Worm (Caenorhabditis elegans) whole organism, L2 larva: ENCODE data around the gene mks-3.

ENCODE experiments used
- C34F6.9 ChIP-seq: fragments of 150-350 bp; optimal IDR thresholded peaks from 2 replicates; lab custom pipeline; 2014; ENCODE audit warnings: missing biosample characterization, missing genetic modification characterization
- F13H6.1 ChIP-seq: sonication (generic microtip); optimal IDR thresholded peaks from 2 replicates; lab custom pipeline; 2016; ENCODE audit warnings: missing genetic modification characterization, missing compliant biosample characterization
- R02D3.7 ChIP-seq: fragments of 150-350 bp; optimal IDR thresholded peaks from 2 replicates; lab custom pipeline; 2014; ENCODE audit warnings: missing biosample characterization, missing genetic modification characterization
- Y55F3AM.14 ChIP-seq: fragments of 200-800 bp; sonication (Bioruptor generic); optimal IDR thresholded peaks from 2 replicates; lab custom pipeline; 2018; ENCODE audit warnings: mild to moderate bottlenecking, missing genetic modification characterization, missing compliant biosample characterization
- ZK546.5 ChIP-seq: sonication (generic microtip); optimal IDR thresholded peaks from 2 replicates; lab custom pipeline; 2017; ENCODE audit warnings: missing biosample characterization, missing genetic modification characterization
- alr-1 ChIP-seq: fragments of 150-350 bp; optimal IDR thresholded peaks from 2 replicates; lab custom pipeline; 2014; ENCODE audit warnings: missing biosample characterization, missing genetic modification characterization
- aly-2 ChIP-seq: fragments of 150-350 bp; optimal IDR thresholded peaks from 2 replicates; lab custom pipeline; 2014; ENCODE audit warnings: missing biosample characterization, missing genetic modification characterization
- ama-1 ChIP-seq: fragments of 150-350 bp; optimal IDR thresholded peaks from 2 replicates; lab custom pipeline; 2018; ENCODE audit warnings: inconsistent platforms
- blmp-1 ChIP-seq: sonication (generic microtip); optimal IDR thresholded peaks from 2 replicates; lab custom pipeline; 2017; ENCODE audit warnings: missing genetic modification characterization, mild to moderate bottlenecking, missing compliant biosample characterization, antibody characterized with exemption, moderate library complexity; ENCODE audit not compliant: insufficient read depth
- ceh-16 ChIP-seq: fragments of 150-350 bp; optimal IDR thresholded peaks from 2 replicates; lab custom pipeline; 2014; ENCODE audit warnings: missing biosample characterization, missing genetic modification characterization
- ceh-82 ChIP-seq: fragments of 150-350 bp; optimal IDR thresholded peaks from 2 replicates; lab custom pipeline; 2014; ENCODE audit warnings: missing biosample characterization, missing genetic modification characterization
- egl-27 ChIP-seq: sonication (generic microtip); optimal IDR thresholded peaks from 3 replicates; lab custom pipeline; 2017; ENCODE audit warnings: missing biosample characterization, missing genetic modification reagents, missing genetic modification characterization
- elt-1 ChIP-seq: fragments of 150-350 bp; optimal IDR thresholded peaks from 2 replicates; lab custom pipeline; 2014; ENCODE audit warnings: missing biosample characterization, missing genetic modification characterization
- fos-1 ChIP-seq: fragments of 150-350 bp; optimal IDR thresholded peaks from 2 replicates; lab custom pipeline; 2014; ENCODE audit warnings: missing biosample characterization, missing genetic modification characterization
- gmeb-1 ChIP-seq: fragments of 150-350 bp; optimal IDR thresholded peaks from 2 replicates; lab custom pipeline; 2014; ENCODE audit warnings: missing biosample characterization, missing genetic modification characterization
- lin-13 ChIP-seq: fragments of 150-350 bp; optimal IDR thresholded peaks from 2 replicates; lab custom pipeline; 2014; ENCODE audit warnings: missing biosample characterization, missing genetic modification reagents, missing genetic modification characterization
- lin-39 ChIP-seq: fragments of 150-350 bp; optimal IDR thresholded peaks from 2 replicates; lab custom pipeline; 2014; ENCODE audit warnings: missing biosample characterization, missing genetic modification reagents, missing genetic modification characterization
- lsy-2 ChIP-seq, 2 experiments: fragments of 150-350 bp in 1 of 2; sonication (generic microtip) in 1 of 2; optimal IDR thresholded peaks; 2 replicates each; lab custom pipeline; 2014 to 2017; ENCODE audit warnings: missing biosample characterization in 2 of 2, missing genetic modification characterization in 2 of 2
- mab-5 ChIP-seq: fragments of 150-350 bp; optimal IDR thresholded peaks from 2 replicates; lab custom pipeline; 2014; ENCODE audit warnings: missing biosample characterization, missing genetic modification characterization
- mbf-1 ChIP-seq: sonication (generic microtip); optimal IDR thresholded peaks from 2 replicates; lab custom pipeline; 2017; ENCODE audit warnings: missing biosample characterization, missing genetic modification characterization
- mdl-1 ChIP-seq, 2 experiments: fragments of 150-350 bp in 1 of 2; sonication (generic microtip) in 1 of 2; optimal IDR thresholded peaks; 2 replicates each; lab custom pipeline; 2017; ENCODE audit warnings: missing biosample characterization in 2 of 2, missing genetic modification characterization in 2 of 2
- nhr-10 ChIP-seq: sonication (generic microtip); optimal IDR thresholded peaks from 2 replicates; lab custom pipeline; 2017; ENCODE audit warnings: missing biosample characterization, missing genetic modification characterization
- nhr-11 ChIP-seq: fragments of 150-350 bp; optimal IDR thresholded peaks from 2 replicates; lab custom pipeline; 2014; ENCODE audit warnings: missing biosample characterization, missing genetic modification characterization
- nhr-129 ChIP-seq: fragments of 150-350 bp; optimal IDR thresholded peaks from 2 replicates; lab custom pipeline; 2014; ENCODE audit warnings: missing biosample characterization, missing genetic modification characterization
- nhr-21 ChIP-seq: fragments of 150-350 bp; optimal IDR thresholded peaks from 2 replicates; lab custom pipeline; 2014; ENCODE audit warnings: missing biosample characterization, missing genetic modification characterization
- nhr-23 ChIP-seq: fragments of 150-350 bp; optimal IDR thresholded peaks from 2 replicates; lab custom pipeline; 2014; ENCODE audit warnings: missing biosample characterization, missing genetic modification reagents, missing genetic modification characterization
- nhr-25 ChIP-seq: fragments of 150-350 bp; sonication (generic microtip); optimal IDR thresholded peaks from 3 replicates; lab custom pipeline; 2014; ENCODE audit warnings: missing biosample characterization, missing genetic modification characterization
- nhr-6 ChIP-seq: fragments of 150-350 bp; optimal IDR thresholded peaks from 2 replicates; lab custom pipeline; 2014; ENCODE audit warnings: missing biosample characterization, missing genetic modification characterization
- nhr-77 ChIP-seq: fragments of 150-350 bp; optimal IDR thresholded peaks from 2 replicates; lab custom pipeline; 2014; ENCODE audit warnings: missing biosample characterization, missing genetic modification characterization
- peb-1 ChIP-seq: fragments of 150-350 bp; optimal IDR thresholded peaks from 2 replicates; lab custom pipeline; 2014; ENCODE audit warnings: missing biosample characterization, missing genetic modification characterization
- skn-1 ChIP-seq: sonication (generic microtip); optimal IDR thresholded peaks from 2 replicates; lab custom pipeline; 2017; ENCODE audit warnings: missing biosample characterization, missing genetic modification characterization
- sma-3 ChIP-seq: sonication (generic microtip); optimal IDR thresholded peaks from 2 replicates; lab custom pipeline; 2016; ENCODE audit warnings: missing genetic modification reagents, missing genetic modification characterization, missing compliant biosample characterization
- sma-9 ChIP-seq, 2 experiments: fragments of 150-350 bp in 1 of 2; sonication (generic microtip) in 1 of 2; optimal IDR thresholded peaks; 2 replicates each; lab custom pipeline; 2014 to 2016; ENCODE audit warnings: missing genetic modification characterization in 2 of 2, mild to moderate bottlenecking in 1 of 2, missing biosample characterization in 1 of 2, missing compliant biosample characterization in 1 of 2, missing genetic modification reagents in 1 of 2, moderate library complexity in 1 of 2
- snpc-4 ChIP-seq: fragments of 150-350 bp; optimal IDR thresholded peaks from 2 replicates; lab custom pipeline; 2014; ENCODE audit warnings: missing biosample characterization, missing genetic modification characterization
- unc-39 ChIP-seq: fragments of 150-350 bp; optimal IDR thresholded peaks from 2 replicates; lab custom pipeline; 2014; ENCODE audit warnings: missing biosample characterization, missing genetic modification characterization
- unc-55 ChIP-seq: fragments of 150-350 bp; sonication (generic microtip); optimal IDR thresholded peaks from 3 replicates; lab custom pipeline; 2014; ENCODE audit warnings: missing biosample characterization, missing genetic modification reagents, missing genetic modification characterization
- unc-62 ChIP-seq: fragments of 150-350 bp; optimal IDR thresholded peaks from 2 replicates; lab custom pipeline; 2014; ENCODE audit warnings: missing biosample characterization, missing genetic modification reagents, missing genetic modification characterization
- ztf-1 ChIP-seq: fragments of 200-800 bp; sonication (Bioruptor generic); conservative IDR thresholded peaks from 2 replicates; pipeline ENCODE4 v1.3.6; 2022; ENCODE audit warnings: missing genetic modification characterization, missing compliant biosample characterization
- ztf-11 ChIP-seq: sonication (generic microtip); optimal IDR thresholded peaks from 2 replicates; lab custom pipeline; 2017; ENCODE audit warnings: missing biosample characterization, missing genetic modification characterization
- ztf-4 ChIP-seq: fragments of 150-350 bp; optimal IDR thresholded peaks from 2 replicates; lab custom pipeline; 2014; ENCODE audit warnings: missing biosample characterization, missing genetic modification characterization

The mks-3 gene

DNA sequence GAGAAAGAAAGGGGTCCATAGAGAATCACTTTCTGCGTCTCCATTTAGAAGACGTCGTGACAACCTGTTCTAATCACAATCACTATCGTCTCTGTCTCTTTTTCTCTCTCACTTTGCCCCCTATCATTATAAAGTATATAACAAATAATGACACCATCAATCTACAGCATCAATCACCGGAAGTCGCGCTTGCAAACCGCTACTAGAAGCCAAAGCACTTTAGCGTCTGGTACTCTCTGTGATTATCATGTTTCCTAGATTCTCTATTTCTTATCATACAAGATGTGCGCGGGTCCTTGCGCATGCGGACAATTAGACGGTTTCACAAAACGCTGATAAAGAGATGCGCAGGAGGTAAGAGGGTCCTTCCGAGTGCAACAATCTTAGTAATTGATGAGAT, 47.7 kb upstream of the mks-3 start (continued):
- peak; percentile 35 for TF ChIP-seq gmeb-1 (tag; lab: Kevin White, UChicago)
- TF ChIP-seq aly-2 (tag; lab: Kevin White, UChicago): no peak
- TF ChIP-seq F13H6.1 (tag; lab: Kevin White, UChicago): peak; percentile 1
- TF ChIP-seq unc-62 (GFP tag; lab: Kevin White, UChicago): no peak

DNA sequence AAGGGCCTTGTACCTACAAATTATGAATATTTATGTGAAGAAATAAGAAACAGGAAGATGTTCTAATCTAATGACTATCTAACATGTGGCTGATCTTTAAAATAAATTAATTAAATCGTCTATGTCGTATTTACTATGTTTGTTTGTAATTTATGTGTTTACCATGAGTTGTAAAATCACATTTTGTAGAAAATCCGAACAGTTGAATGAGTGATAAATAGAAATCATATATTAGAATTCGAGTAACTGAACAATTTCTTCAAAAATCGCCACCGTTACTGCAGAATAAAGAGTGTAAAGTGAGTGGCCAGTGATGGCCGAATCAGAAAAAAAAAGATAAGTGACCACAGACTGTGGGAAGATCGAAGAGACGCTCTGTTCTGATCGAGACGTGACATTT, 46.6 kb upstream of the mks-3 start:
- TF ChIP-seq peb-1 (tag; lab: Kevin White, UChicago) (no peak), unc-55 (GFP tag; lab: Kevin White, UChicago) (no peak), nhr-10 (no peak)

DNA sequence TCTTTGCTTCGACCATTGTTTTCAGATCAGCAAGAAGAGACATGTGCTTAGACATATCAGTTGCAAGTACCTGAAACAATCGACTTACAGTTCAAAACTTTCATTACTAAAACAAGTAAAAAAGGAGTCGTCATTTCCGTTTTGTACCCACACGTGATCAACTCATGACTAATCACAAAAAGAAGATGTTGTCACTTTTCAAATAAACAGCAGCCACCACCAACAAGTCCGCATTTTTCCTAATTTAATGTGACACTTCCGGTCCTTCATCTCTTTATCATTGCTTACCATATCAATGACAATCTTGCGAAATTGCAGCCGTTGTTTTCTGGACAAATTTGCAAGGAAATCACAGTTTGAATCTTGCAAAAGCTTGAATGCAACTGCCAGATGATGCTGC, 45.2 kb upstream of the mks-3 start:
- TF ChIP-seq nhr-21 (tag; lab: Kevin White, UChicago) (peak; percentile 40), skn-1 (tag; lab: Kevin White, UChicago) (no peak), F13H6.1 (tag; lab: Kevin White, UChicago) (no peak), nhr-23 (no peak), elt-1 (no peak), unc-62 (GFP tag; lab: Kevin White, UChicago) (no peak), sma-3 (GFP tag; lab: Kevin White, UChicago) (peak; percentile 79), ztf-1 (GFP tag; lab: Robert Waterston, UW) (no peak), nhr-11 (tag; lab: Kevin White, UChicago) (no peak), lin-13 (no peak), aly-2 (tag; lab: Kevin White, UChicago) (no peak), ztf-11 (tag; lab: Kevin White, UChicago) (no peak), unc-55 (GFP tag; lab: Kevin White, UChicago) (no peak), lsy-2 (tag; optimal IDR thresholded peaks at IDR 0.05; lab: Kevin White, UChicago) (no peak), gmeb-1 (tag; lab: Kevin White, UChicago) (no peak), ceh-82 (tag; lab: Kevin White, UChicago) (no peak), nhr-129 (tag; lab: Kevin White, UChicago) (no peak), blmp-1 (peak; percentile 31), lin-39 (tag; lab: Kevin White, UChicago) (no peak), nhr-6 (tag; lab: Kevin White, UChicago) (no peak), mab-5 (tag; lab: Kevin White, UChicago) (no peak), ceh-16 (tag; lab: Kevin White, UChicago) (no peak), R02D3.7 (tag; lab: Kevin White, UChicago) (no peak), mdl-1 (tag; optimal IDR thresholded peaks at IDR 0.05; lab: Kevin White, UChicago) (no peak), Y55F3AM.14 (GFP tag; lab: Kevin White, UChicago) (no peak), sma-9 (GFP tag; optimal IDR thresholded peaks at IDR 0.05; lab: Kevin White, UChicago) (peak; percentile 8), sma-9 (tag; optimal IDR thresholded peaks at IDR 0.05; lab: Kevin White, UChicago) (no peak), unc-39 (tag; lab: Kevin White, UChicago) (no peak), egl-27 (no peak), C34F6.9 (tag; lab: Kevin White, UChicago) (no peak), ama-1 (lab: Kevin White, UChicago) (no peak), ztf-4 (no peak), nhr-10 (no peak), alr-1 (tag; lab: Kevin White, UChicago) (no peak), nhr-25 (tag; lab: Kevin White, UChicago) (peak; percentile 65), fos-1 (tag; lab: Kevin White, UChicago) (no peak), peb-1 (tag; lab: Kevin White, UChicago) (no peak), ZK546.5 (no peak), snpc-4 (no peak), mbf-1 (tag; lab: Kevin White, UChicago) (no peak)

DNA sequence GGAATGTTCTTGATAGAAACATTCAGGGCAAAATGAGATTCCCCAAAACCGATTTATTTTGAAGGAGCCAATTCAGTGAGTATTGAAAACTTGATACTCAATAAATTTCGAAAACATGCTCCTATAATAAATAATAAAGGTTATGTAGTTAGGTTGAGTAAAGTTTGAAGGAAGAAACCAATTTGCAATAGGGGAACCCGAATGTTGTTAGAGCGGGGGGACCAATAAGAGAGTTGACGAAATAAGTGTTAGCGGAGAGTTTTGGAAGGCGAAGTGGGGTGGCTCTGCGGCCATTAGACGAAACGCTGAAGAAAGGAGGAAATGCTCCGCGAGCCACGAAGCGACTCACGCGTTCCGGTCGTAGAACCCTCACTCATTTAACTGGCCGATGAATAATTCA, 41.5 kb upstream of the mks-3 start:
- TF ChIP-seq aly-2 (tag; lab: Kevin White, UChicago) (no peak), blmp-1 (no peak), nhr-77 (no peak), nhr-25 (tag; lab: Kevin White, UChicago) (no peak), alr-1 (tag; lab: Kevin White, UChicago) (no peak), nhr-23 (no peak), nhr-129 (tag; lab: Kevin White, UChicago) (no peak)
